Worm (Caenorhabditis elegans) whole organism, late embryonic: ENCODE data around the gene ZK593.2.

Source experiments
- K02D7.2 ChIP-seq: sonication (generic microtip); optimal IDR thresholded peaks from 2 replicates; lab custom pipeline; 2017; ENCODE audit warnings: mild to moderate bottlenecking, missing genetic modification characterization, missing compliant biosample characterization
- elt-2 ChIP-seq: sonication (generic microtip); optimal IDR thresholded peaks from 2 replicates; lab custom pipeline; 2016; ENCODE audit warnings: missing genetic modification reagents, missing genetic modification characterization, missing compliant biosample characterization
- pax-1 ChIP-seq: fragments of 150-350 bp; optimal IDR thresholded peaks from 2 replicates; lab custom pipeline; 2014; ENCODE audit warnings: missing biosample characterization, missing genetic modification characterization
- pha-4 ChIP-seq: fragments of 150-350 bp; optimal IDR thresholded peaks from 2 replicates; lab custom pipeline; 2018; ENCODE audit warnings: missing biosample characterization, missing genetic modification reagents, missing genetic modification characterization
- ttx-3 ChIP-seq: sonication (generic microtip); optimal IDR thresholded peaks from 2 replicates; lab custom pipeline; 2016; ENCODE audit warnings: missing genetic modification reagents, missing genetic modification characterization, missing compliant biosample characterization

- TF ChIP-seq pax-1 (tag; lab: Kevin White, UChicago), result no peak
- no peak for TF ChIP-seq K02D7.2
- no peak for TF ChIP-seq elt-2 (tag; lab: Kevin White, UChicago)
- no peak for TF ChIP-seq ttx-3
- no peak for TF ChIP-seq pha-4
These were observed 36.3 kb upstream of the ZK593.2 start, which contains the start of gene fipr-14 for ce11 chrIV:10876844-10877243.
